Worm (Caenorhabditis elegans) whole organism, L1 larva: ENCODE measurements around the gene plpp-1.2.

Experiments
- C04F5.9 ChIP-seq: sonication (generic microtip); optimal IDR thresholded peaks from 2 replicates; lab custom pipeline; 2016; ENCODE audit warnings: missing genetic modification characterization, missing compliant biosample characterization
- C34B4.2 ChIP-seq: sonication (generic microtip); optimal IDR thresholded peaks from 2 replicates; lab custom pipeline; 2017; ENCODE audit warnings: mild to moderate bottlenecking, missing genetic modification characterization, missing compliant biosample characterization
- ama-1 ChIP-seq: fragments of 150-350 bp; optimal IDR thresholded peaks from 2 replicates; lab custom pipeline; 2014
- blmp-1 ChIP-seq: fragments of 150-350 bp; optimal IDR thresholded peaks from 2 replicates; lab custom pipeline; 2014; ENCODE audit warnings: missing biosample characterization, missing genetic modification characterization
- dpl-1 ChIP-seq, 3 experiments: fragments of 150-350 bp in 2 of 3; sonication (generic microtip) in 1 of 3; optimal IDR thresholded peaks; 2 replicates each; lab custom pipeline; 2014 to 2017; ENCODE audit warnings: missing biosample characterization in 3 of 3, missing genetic modification characterization in 3 of 3, missing genetic modification reagents in 3 of 3
- efl-1 ChIP-seq, 4 experiments: fragments of 150-350 bp; optimal IDR thresholded peaks in 3 of 4; peaks in 1 of 4; 1 replicate in 1 of 4; 2 replicates in 3 of 4; lab custom pipeline; 2014; ENCODE audit warnings: missing biosample characterization in 2 of 4, missing genetic modification characterization in 2 of 4, missing genetic modification reagents in 2 of 4
- efl-3 ChIP-seq: fragments of 200-800 bp; sonication (Bioruptor generic); optimal IDR thresholded peaks from 2 replicates; lab custom pipeline; 2018; ENCODE audit warnings: mild to moderate bottlenecking, missing genetic modification characterization, missing compliant biosample characterization
- egl-27 ChIP-seq, 2 experiments: fragments of 150-350 bp in 1 of 2; sonication (generic microtip); optimal IDR thresholded peaks; 3 replicates each; lab custom pipeline; 2017 to 2018; ENCODE audit warnings: missing biosample characterization in 2 of 2, missing genetic modification characterization in 2 of 2, missing genetic modification reagents in 2 of 2
- fkh-4 ChIP-seq: sonication (generic microtip); optimal IDR thresholded peaks from 2 replicates; lab custom pipeline; 2016; ENCODE audit warnings: missing compliant biosample characterization, missing genetic modification characterization, borderline replicate concordance
- hlh-4 ChIP-seq: sonication (generic microtip); optimal IDR thresholded peaks from 2 replicates; lab custom pipeline; 2016; ENCODE audit warnings: mild to moderate bottlenecking, missing genetic modification characterization, missing compliant biosample characterization
- irx-1 ChIP-seq: sonication (generic microtip); optimal IDR thresholded peaks from 2 replicates; lab custom pipeline; 2016; ENCODE audit warnings: missing genetic modification characterization, missing compliant biosample characterization
- jun-1 ChIP-seq: fragments of 150-350 bp; optimal IDR thresholded peaks from 2 replicates; lab custom pipeline; 2014; ENCODE audit warnings: missing biosample characterization, missing genetic modification reagents, missing genetic modification characterization
- lin-14 ChIP-seq: fragments of 200-800 bp; sonication (Bioruptor generic); optimal IDR thresholded peaks from 2 replicates; lab custom pipeline; 2018; ENCODE audit warnings: mild to moderate bottlenecking, missing genetic modification characterization, moderate library complexity, missing compliant biosample characterization
- lin-35 ChIP-seq, 2 experiments: fragments of 150-350 bp; optimal IDR thresholded peaks; 2 replicates each; lab custom pipeline; 2014; ENCODE audit warnings: missing biosample characterization in 2 of 2, missing genetic modification characterization in 2 of 2, missing genetic modification reagents in 2 of 2
- lir-3 ChIP-seq: sonication (generic microtip); optimal IDR thresholded peaks from 2 replicates; lab custom pipeline; 2016; ENCODE audit warnings: mild to moderate bottlenecking, missing genetic modification characterization, moderate library complexity, missing compliant biosample characterization; ENCODE audit not compliant: poor library complexity
- lsy-2 ChIP-seq, 2 experiments: fragments of 150-350 bp; optimal IDR thresholded peaks; 2 replicates each; lab custom pipeline; 2014; ENCODE audit warnings: missing biosample characterization in 2 of 2, missing genetic modification characterization in 2 of 2
- mep-1 ChIP-seq: fragments of 150-350 bp; optimal IDR thresholded peaks from 2 replicates; lab custom pipeline; 2014; ENCODE audit warnings: missing biosample characterization, missing genetic modification characterization
- nhr-28 ChIP-seq: fragments of 150-350 bp; optimal IDR thresholded peaks from 2 replicates; lab custom pipeline; 2014; ENCODE audit warnings: missing biosample characterization, missing genetic modification characterization
- nhr-71 ChIP-seq: sonication (generic microtip); optimal IDR thresholded peaks from 2 replicates; lab custom pipeline; 2016; ENCODE audit warnings: mild to moderate bottlenecking, missing genetic modification characterization, moderate library complexity, missing compliant biosample characterization
- nhr-77 ChIP-seq: fragments of 150-350 bp; optimal IDR thresholded peaks from 2 replicates; lab custom pipeline; 2014; ENCODE audit warnings: missing biosample characterization, missing genetic modification characterization
- nhr-90 ChIP-seq: sonication (generic microtip); optimal IDR thresholded peaks from 2 replicates; lab custom pipeline; 2016; ENCODE audit warnings: mild to moderate bottlenecking, missing genetic modification characterization, missing compliant biosample characterization; ENCODE audit not compliant: poor library complexity
- snpc-4 ChIP-seq: fragments of 150-350 bp; optimal IDR thresholded peaks from 2 replicates; lab custom pipeline; 2014; ENCODE audit warnings: missing biosample characterization, missing genetic modification characterization
- snu-23 ChIP-seq: sonication (generic microtip); optimal IDR thresholded peaks from 2 replicates; lab custom pipeline; 2016; ENCODE audit warnings: missing genetic modification characterization, missing compliant biosample characterization
- sup-37 ChIP-seq: fragments of 200-800 bp; sonication (Bioruptor generic); optimal IDR thresholded peaks from 2 replicates; lab custom pipeline; 2018; ENCODE audit warnings: mild to moderate bottlenecking, missing genetic modification characterization, missing compliant biosample characterization

The plpp-1.2 gene

DNA sequence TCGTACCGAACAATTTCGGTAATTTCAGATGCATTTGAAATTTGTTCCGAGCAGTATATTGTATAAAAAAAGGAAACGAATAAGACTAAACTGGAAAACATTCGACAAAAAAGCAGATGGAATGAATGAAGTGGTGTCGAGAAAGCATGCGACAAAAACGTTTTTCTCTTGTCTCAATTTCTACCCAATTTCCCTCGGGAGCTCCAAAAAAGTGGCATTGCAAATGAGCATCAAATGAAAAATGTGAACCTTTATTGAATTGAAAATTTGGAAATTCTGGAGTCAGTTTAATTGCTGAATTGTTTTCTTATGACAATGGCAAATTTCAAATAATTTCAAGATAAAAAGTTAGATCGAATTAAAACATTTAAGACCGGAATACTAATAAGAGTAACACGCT is 14.9 kb downstream of the plpp-1.2 start, which contains the start of gene R05G9.5:
TSS of gene R05G9.5 (minus strand) at position 101 of the 400 bp plus-strand sequence.
- no peak for TF ChIP-seq nhr-28 (tag; lab: Kevin White, UChicago)
- TF ChIP-seq sup-37 (GFP tag; lab: Kevin White, UChicago), result no peak
- TF ChIP-seq lin-14 (GFP tag; lab: Kevin White, UChicago), result peak; percentile 12

DNA sequence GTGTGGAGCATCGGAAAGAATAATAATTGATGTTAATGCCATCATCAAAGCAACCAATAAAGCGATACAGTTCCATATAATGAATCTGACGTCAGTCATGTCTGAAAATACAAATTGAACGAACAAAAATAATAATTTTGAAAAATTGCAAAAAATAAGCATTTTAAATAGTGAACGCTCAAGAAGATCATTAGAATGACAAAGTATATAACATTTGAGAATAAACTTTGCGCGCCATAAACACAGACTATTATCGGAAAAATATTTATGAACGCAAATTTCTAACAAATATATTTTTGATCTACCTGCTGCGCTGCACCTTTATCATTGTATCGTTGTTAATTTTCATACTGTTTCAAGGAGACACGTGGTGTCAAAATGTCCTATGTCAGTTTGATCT is 16.1 kb downstream of the plpp-1.2 start, which contains the start of gene R05G9.3:
TSS of gene R05G9.3 (minus strand) at position 101 of the 400 bp plus-strand sequence.
- TF ChIP-seq nhr-28 (tag; lab: Kevin White, UChicago), result no peak
- no peak for TF ChIP-seq ama-1 (lab: Kevin White, UChicago)

DNA sequence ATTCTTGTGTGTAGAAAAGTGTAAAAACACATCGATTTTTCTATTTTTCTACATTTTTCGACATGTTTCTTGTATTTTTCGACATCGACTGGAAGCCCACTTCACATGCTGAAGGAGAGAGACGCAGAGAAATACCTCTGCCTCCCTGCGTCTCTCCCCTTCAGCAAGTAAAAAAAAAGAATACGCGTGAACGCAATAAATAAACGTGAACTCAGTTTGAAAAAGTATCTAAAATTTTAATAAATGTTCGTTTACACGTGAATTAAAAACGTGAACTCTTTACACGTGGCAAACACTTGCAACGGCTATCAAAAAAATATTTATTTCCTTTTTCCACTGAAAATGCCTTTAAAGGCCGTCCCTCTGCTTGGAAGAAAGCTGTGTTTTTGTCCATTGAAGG is 17.6 kb downstream of the plpp-1.2 start, which contains the start of gene R05G9.1:
TSS of gene R05G9.1 (plus strand) at position 343 of the 400 bp plus-strand sequence.
- TF ChIP-seq lin-35 (GFP tag; optimal IDR thresholded peaks at IDR 0.05; lab: Kevin White, UChicago), result no peak
- peak; percentile 43 for TF ChIP-seq lin-14 (GFP tag; lab: Kevin White, UChicago)
- peak; percentile 19 to 35 for TF ChIP-seq efl-1 (optimal IDR thresholded peaks at IDR 0.05; lab: Kevin White, UChicago)
- TF ChIP-seq efl-1 (GFP tag; optimal IDR thresholded peaks at IDR 0.05 in 1 of 2; lab: Kevin White, UChicago), result peak; percentile 1 to 90

DNA sequence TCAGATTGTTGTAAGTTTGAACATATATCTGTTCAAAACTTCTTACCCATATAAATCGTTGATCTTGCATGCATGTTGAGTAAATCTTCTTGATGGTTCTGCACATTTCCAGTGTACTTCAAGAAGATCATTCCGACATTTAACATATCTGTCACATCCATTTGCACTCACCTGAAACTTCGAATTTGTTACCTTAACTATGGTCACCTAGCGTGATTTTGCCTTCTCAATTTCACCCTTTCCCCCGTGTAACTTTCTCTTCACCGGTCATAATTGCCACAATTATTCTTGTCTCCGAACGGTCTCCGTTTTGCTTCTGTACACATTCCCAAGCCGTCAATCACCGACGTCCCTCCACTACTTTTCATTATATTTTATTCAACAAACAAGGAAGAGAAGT is 28.1 kb downstream of the plpp-1.2 start:
- TF ChIP-seq blmp-1 (tag; lab: Kevin White, UChicago) (peak; percentile 65), snu-23 (GFP tag; lab: Kevin White, UChicago) (no peak)

DNA sequence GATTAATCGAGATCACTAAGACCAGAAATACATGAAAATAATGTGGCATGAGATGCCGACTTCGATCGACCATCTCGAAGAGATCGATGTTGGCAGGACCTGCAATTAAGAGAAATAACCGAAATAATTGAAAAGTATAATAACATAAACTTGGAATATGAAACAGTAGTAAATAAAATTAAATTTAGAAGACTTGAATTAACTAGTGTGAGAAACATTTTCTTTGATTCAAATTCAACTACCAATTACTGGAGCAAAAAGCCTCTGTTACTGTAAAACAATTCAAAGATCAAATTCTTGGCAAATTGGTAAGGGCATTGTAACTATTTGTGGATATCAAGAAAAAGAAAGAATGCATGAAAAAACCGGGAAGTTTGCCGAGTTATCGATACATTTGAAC is 28.6 kb downstream of the plpp-1.2 start, which contains the start of gene R05G9R.1:
TSS of gene R05G9R.1 (minus strand) at position 101 of the 400 bp plus-strand sequence.
- TF ChIP-seq lin-14 (GFP tag; lab: Kevin White, UChicago) (no peak), efl-1 (optimal IDR thresholded peaks at IDR 0.05; lab: Kevin White, UChicago) (no peak), efl-1 (GFP tag; optimal IDR thresholded peaks at IDR 0.05 in 1 of 2; lab: Kevin White, UChicago) (peak in 1 of 2 experiments; percentile 9)

DNA sequence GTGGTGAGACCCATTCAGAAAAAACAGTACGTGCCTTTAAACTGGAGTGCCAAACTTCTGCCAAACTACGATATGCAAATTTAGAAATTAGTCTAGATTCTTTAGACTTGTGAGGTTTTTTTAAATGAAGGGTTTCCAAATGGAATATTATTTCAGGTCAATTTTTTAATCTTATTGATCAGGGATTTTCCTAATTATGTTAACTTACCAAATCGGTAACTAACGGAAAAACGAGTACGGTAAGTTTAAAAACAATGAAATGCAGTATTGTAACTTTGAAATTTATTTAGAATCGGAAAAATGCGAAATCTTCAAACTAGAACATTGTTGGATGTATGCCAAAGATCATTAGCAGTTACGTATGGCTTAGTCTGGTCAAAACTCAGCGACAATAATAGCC is 31.0 kb downstream of the plpp-1.2 start, which contains the start of gene C56E6.7:
TSS of gene C56E6.7 (plus strand) at position 301 of the 400 bp plus-strand sequence.
- TF ChIP-seq dpl-1 (GFP tag; optimal IDR thresholded peaks at IDR 0.05; lab: Kevin White, UChicago) (no peak), C04F5.9 (no peak), nhr-71 (tag; lab: Kevin White, UChicago) (no peak), nhr-90 (tag; lab: Kevin White, UChicago) (no peak), irx-1 (tag; lab: Kevin White, UChicago) (no peak), nhr-77 (tag; lab: Kevin White, UChicago) (no peak), lir-3 (tag; lab: Kevin White, UChicago) (no peak), sup-37 (GFP tag; lab: Kevin White, UChicago) (no peak), efl-3 (GFP tag; lab: Kevin White, UChicago) (no peak), ama-1 (lab: Kevin White, UChicago) (no peak), fkh-4 (tag; lab: Kevin White, UChicago) (no peak), egl-27 (tag; optimal IDR thresholded peaks at IDR 0.05; lab: Kevin White, UChicago) (no peak)

DNA sequence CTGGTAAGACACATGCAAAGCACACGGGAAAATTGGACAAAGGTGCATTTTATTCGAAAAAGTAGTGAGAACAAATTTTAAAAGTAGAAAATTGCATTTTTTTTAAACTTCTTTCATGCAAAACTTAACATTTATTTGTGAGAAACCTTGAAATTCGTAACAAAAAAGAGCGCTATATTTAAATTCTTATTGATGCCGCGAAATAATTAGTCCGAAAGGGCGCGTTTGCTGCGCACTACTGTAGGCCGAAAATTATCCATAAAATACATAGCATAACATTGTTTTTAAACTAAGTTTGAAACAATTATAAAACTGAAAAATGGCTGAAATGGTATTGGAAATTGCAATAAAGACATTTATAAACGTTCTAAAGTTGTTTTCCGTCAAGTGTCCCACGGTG is 34.4 kb downstream of the plpp-1.2 start:
- TF ChIP-seq mep-1 (tag; lab: Kevin White, UChicago) (peak; percentile 39), blmp-1 (tag; lab: Kevin White, UChicago) (peak; percentile 1), jun-1 (tag; lab: Kevin White, UChicago) (no peak), dpl-1 (GFP tag; optimal IDR thresholded peaks at IDR 0.05; lab: Kevin White, UChicago) (peak in 2 of 3 experiments; percentile 47 to 64), lin-35 (GFP tag; optimal IDR thresholded peaks at IDR 0.05; lab: Kevin White, UChicago) (peak in 1 of 2 experiments; percentile 67), snpc-4 (tag; lab: Kevin White, UChicago) (no peak), irx-1 (tag; lab: Kevin White, UChicago) (no peak), hlh-4 (tag; lab: Kevin White, UChicago) (no peak), C34B4.2 (tag; lab: Kevin White, UChicago) (no peak), lsy-2 (tag; optimal IDR thresholded peaks at IDR 0.05; lab: Kevin White, UChicago) (peak in 1 of 2 experiments; percentile 75), efl-1 (optimal IDR thresholded peaks at IDR 0.05; lab: Kevin White, UChicago) (peak; percentile 31), efl-1 (GFP tag; optimal IDR thresholded peaks at IDR 0.05 in 1 of 2; lab: Kevin White, UChicago) (peak; percentile 45 to 94)
